Worm (Caenorhabditis elegans) whole organism, dauer: Measurements from ENCODE around the gene ZK402.2.
"Not testable (repeated sequence)": the region's sequence is repeated elsewhere in the genome, so short reads cannot be mapped to it uniquely, and the experiment has no call there.

ENCODE experiments used
- unc-62 ChIP-seq: sonication (generic microtip); optimal IDR thresholded peaks from 2 replicates; lab custom pipeline; 2017; ENCODE audit warnings: missing biosample characterization, missing genetic modification reagents, missing genetic modification characterization

ZK402.2 gene

ce11 chrX:1397516-1397915, 6.0 kb upstream of the ZK402.2 start, which contains the start of gene H39E20.1:
TSS of gene H39E20.1 (minus strand) at chrX:1397616.
- no peak for TF ChIP-seq unc-62

ce11 chrX:1401259-1401658, 2.3 kb upstream of the ZK402.2 start, which contains the start of gene ZK402.5:
TSS of gene ZK402.5 (minus strand) at chrX:1401359.
- no peak for TF ChIP-seq unc-62

- not testable (repeated sequence) for TF ChIP-seq unc-62
Measured at ce11 chrX:1403971-1404370, 427 bp downstream of the ZK402.2 start, which contains the start of gene ZK402.1. TSS of gene ZK402.1 (plus strand) at chrX:1404271.

ce11 chrX:1409224-1409623, 5.7 kb downstream of the ZK402.2 start:
- TF ChIP-seq unc-62: no peak

ce11 chrX:1410552-1410951, 7.0 kb downstream of the ZK402.2 start, which contains the start of gene abu-2:
TSS of gene abu-2 (minus strand) at chrX:1410652.
- no peak for TF ChIP-seq unc-62

- no peak for TF ChIP-seq unc-62
Measured at ce11 chrX:1412844-1413243, 9.3 kb downstream of the ZK402.2 start, which contains the start of gene srh-19. TSS of gene srh-19 (plus strand) at chrX:1413144.

- no peak for TF ChIP-seq unc-62
Measured at ce11 chrX:1416776-1417354, 13.3 kb downstream of the ZK402.2 start, which contains the start of the genes F19G12.4 and F19G12.8. TSS of gene F19G12.4 (plus strand) at chrX:1417304. TSS of gene F19G12.8 (plus strand) at chrX:1417320.

ce11 chrX:1419163-1419696, 15.7 kb downstream of the ZK402.2 start, which contains the start of gene F19G12.9:
TSS of gene F19G12.9 (plus strand) at chrX:1419213.
- no peak for TF ChIP-seq unc-62

ce11 chrX:1420524-1420923, 17.0 kb downstream of the ZK402.2 start:
- TF ChIP-seq unc-62: no peak

ce11 chrX:1424509-1424908, 21.0 kb downstream of the ZK402.2 start, which contains the start of gene F19G12.3:
TSS of gene F19G12.3 (plus strand) at chrX:1424809.
- no peak for TF ChIP-seq unc-62

- TF ChIP-seq unc-62: no peak
Measured at ce11 chrX:1426425-1426824, 22.9 kb downstream of the ZK402.2 start, which contains the start of gene F19G12.11. TSS of gene F19G12.11 (minus strand) at chrX:1426525.

- TF ChIP-seq unc-62: not testable (repeated sequence)
Measured at ce11 chrX:1430707-1431106, 27.2 kb downstream of the ZK402.2 start, which contains the start of gene F19G12.1. TSS of gene F19G12.1 (plus strand) at chrX:1431007.

- no peak for TF ChIP-seq unc-62
Measured at ce11 chrX:1437097-1437496, 33.6 kb downstream of the ZK402.2 start.

ce11 chrX:1438925-1439324, 35.4 kb downstream of the ZK402.2 start:
- TF ChIP-seq unc-62: no peak

ce11 chrX:1440161-1440560, 36.6 kb downstream of the ZK402.2 start, which contains the start of gene sedl-1:
TSS of gene sedl-1 (minus strand) at chrX:1440261.
- TF ChIP-seq unc-62: no peak

ce11 chrX:1441602-1442183, 38.1 kb downstream of the ZK402.2 start:
- no peak for TF ChIP-seq unc-62

- no peak for TF ChIP-seq unc-62
Measured at ce11 chrX:1443556-1444243, 40.2 kb downstream of the ZK402.2 start.
